Worm (Caenorhabditis elegans): ENCODE results near the gene oac-23.

The oac-23 gene

DNA sequence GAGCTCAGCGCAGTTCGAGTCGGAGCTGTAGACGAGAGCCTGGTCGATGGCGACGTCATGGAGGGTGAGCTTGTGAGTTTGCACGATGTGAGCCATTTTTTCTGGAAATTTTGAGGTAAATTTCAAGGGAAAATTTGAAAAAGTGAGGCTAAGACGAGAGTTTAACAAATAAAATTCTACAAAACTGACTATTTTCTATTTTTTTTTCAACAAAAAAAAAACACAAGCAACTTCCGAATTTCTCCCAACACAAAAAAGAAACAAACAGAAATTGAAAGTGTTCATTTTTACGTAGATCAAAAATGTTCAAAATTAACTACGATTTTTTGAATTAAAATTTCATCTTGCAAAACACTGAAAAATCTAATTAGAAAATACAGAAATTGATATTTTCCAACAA, 7.5 kb upstream of the oac-23 start, which contains the start of gene F37C4.5:
Gene F37C4.5, minus strand, starts transcription at position 101 of the 400 bp plus-strand sequence.
- no peak for TF ChIP-seq nhr-237 (tag; optimal IDR thresholded peaks at IDR 0.05)
- TF ChIP-seq nhr-11 (tag; optimal IDR thresholded peaks at IDR 0.05) = no peak
- TF ChIP-seq ceh-82 (tag; optimal IDR thresholded peaks at IDR 0.05) = no peak
- TF ChIP-seq snpc-4 (tag; optimal IDR thresholded peaks at IDR 0.05) = no peak
- TF ChIP-seq aly-2 (tag; optimal IDR thresholded peaks at IDR 0.05) = no peak
- TF ChIP-seq tbx-2 (tag; optimal IDR thresholded peaks at IDR 0.05) = no peak
- TF ChIP-seq nhr-12 (tag; optimal IDR thresholded peaks at IDR 0.05) = no peak

DNA sequence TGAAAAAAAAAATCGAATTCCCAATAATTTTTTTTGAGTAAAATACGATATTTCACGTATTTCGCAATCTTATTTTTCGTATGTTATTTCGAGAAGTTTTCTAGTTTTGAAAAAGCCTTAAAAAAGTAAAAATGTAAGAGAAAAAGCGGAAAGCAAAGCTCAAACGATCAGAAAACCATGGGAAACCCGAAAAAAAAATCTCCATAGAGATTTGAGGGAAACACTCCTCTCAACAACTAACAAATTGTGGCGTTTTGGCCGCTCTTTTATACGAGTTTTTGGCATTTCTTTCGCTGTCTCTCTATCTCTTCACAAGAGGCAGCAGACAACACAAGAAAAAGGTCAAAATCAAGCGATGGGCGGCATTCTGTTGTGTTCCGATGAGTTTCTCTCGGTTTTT, 6.8 kb upstream of the oac-23 start:
- TF ChIP-seq nfya-1 (tag; optimal IDR thresholded peaks at IDR 0.05; ENCODE audit: insufficient read depth) (peak; percentile 58), nhr-76 (tag; optimal IDR thresholded peaks at IDR 0.05) (no peak), ama-1 (optimal IDR thresholded peaks at IDR 0.05) (peak; percentile 89), hmg-11 (tag; optimal IDR thresholded peaks at IDR 0.05) (peak; percentile 19), ceh-28 (tag; optimal IDR thresholded peaks at IDR 0.05) (no peak), nhr-23 (tag; optimal IDR thresholded peaks at IDR 0.05) (no peak), jun-1 (tag; optimal IDR thresholded peaks at IDR 0.05) (peak; percentile 14), lin-15B (tag; optimal IDR thresholded peaks at IDR 0.05) (peak; percentile 37), ceh-82 (tag; optimal IDR thresholded peaks at IDR 0.05) (peak; percentile 8), fos-1 (tag; optimal IDR thresholded peaks at IDR 0.05) (peak; percentile 23), skn-1 (tag; optimal IDR thresholded peaks at IDR 0.05) (peak; percentile 1), elt-2 (tag; optimal IDR thresholded peaks at IDR 0.05) (peak; percentile 55), pha-4 (tag; optimal IDR thresholded peaks at IDR 0.05) (peak; percentile 44), fkh-2 (tag; optimal IDR thresholded peaks at IDR 0.05) (no peak), nhr-25 (tag; optimal IDR thresholded peaks at IDR 0.05) (peak; percentile 50)

DNA sequence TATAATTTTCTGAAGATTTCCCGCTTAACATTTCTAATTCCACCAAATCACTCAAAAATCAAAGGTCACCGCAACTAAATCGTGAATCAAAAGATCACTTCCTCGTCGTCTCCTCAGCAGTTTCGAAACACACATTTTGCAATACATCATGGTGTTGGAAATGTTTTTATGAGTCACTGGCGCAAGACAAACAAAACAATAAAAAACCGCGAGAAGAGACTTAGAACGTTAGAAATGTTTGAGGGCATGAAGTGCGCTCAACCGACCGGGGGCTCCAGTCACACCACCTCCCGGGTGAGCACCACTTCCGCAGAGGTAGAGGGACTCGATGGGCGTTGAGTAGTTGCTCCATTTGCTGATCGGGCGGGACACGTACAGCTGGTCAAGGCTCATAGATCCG, 6.0 kb upstream of the oac-23 start:
- TF ChIP-seq lsy-12 (tag; optimal IDR thresholded peaks at IDR 0.05) = no peak
- peak; percentile 80 for TF ChIP-seq pha-4 (tag; optimal IDR thresholded peaks at IDR 0.05)
- peak; percentile 31 for TF ChIP-seq nhr-23 (tag; optimal IDR thresholded peaks at IDR 0.05)
- TF ChIP-seq nhr-43 (tag; optimal IDR thresholded peaks at IDR 0.05; ENCODE audit: poor library complexity, severe bottlenecking) = no peak
- TF ChIP-seq ztf-11 (tag; optimal IDR thresholded peaks at IDR 0.05) = no peak
- TF ChIP-seq lin-39 (tag; optimal IDR thresholded peaks at IDR 0.05) = peak; percentile 66
- peak; percentile 66 for TF ChIP-seq fos-1 (tag; optimal IDR thresholded peaks at IDR 0.05)
- no peak for TF ChIP-seq unc-62 (GFP tag; optimal IDR thresholded peaks at IDR 0.05)
- TF ChIP-seq nhr-28 (tag; optimal IDR thresholded peaks at IDR 0.05) = no peak
- no peak for TF ChIP-seq mml-1 (tag; optimal IDR thresholded peaks at IDR 0.05)
- TF ChIP-seq ceh-28 (tag; optimal IDR thresholded peaks at IDR 0.05) = no peak
- TF ChIP-seq nhr-67 (tag; optimal IDR thresholded peaks at IDR 0.05) = no peak
- no peak for TF ChIP-seq elt-1 (tag; optimal IDR thresholded peaks at IDR 0.05)
- no peak for TF ChIP-seq ZK546.5 (tag; optimal IDR thresholded peaks at IDR 0.05)
- no peak for TF ChIP-seq ceh-82 (tag; optimal IDR thresholded peaks at IDR 0.05)
- TF ChIP-seq unc-39 (tag; optimal IDR thresholded peaks at IDR 0.05) = no peak
- TF ChIP-seq egl-27 (tag; optimal IDR thresholded peaks at IDR 0.05) = peak; percentile 63
- TF ChIP-seq aly-2 (tag; optimal IDR thresholded peaks at IDR 0.05) = no peak
- TF ChIP-seq snpc-4 (tag; optimal IDR thresholded peaks at IDR 0.05) = peak; percentile 22
- TF ChIP-seq ceh-16 (tag; optimal IDR thresholded peaks at IDR 0.05) = no peak
- peak; percentile 30 for TF ChIP-seq lin-15B (tag; optimal IDR thresholded peaks at IDR 0.05)
- no peak for TF ChIP-seq mdl-1 (tag; optimal IDR thresholded peaks at IDR 0.05)
- no peak for TF ChIP-seq fkh-10 (GFP tag; optimal IDR thresholded peaks at IDR 0.05)
- TF ChIP-seq elt-2 (tag; optimal IDR thresholded peaks at IDR 0.05) = peak; percentile 19
- no peak for TF ChIP-seq tbx-2 (tag; optimal IDR thresholded peaks at IDR 0.05)
- no peak for TF ChIP-seq nhr-11 (tag; optimal IDR thresholded peaks at IDR 0.05)
- no peak for TF ChIP-seq nhr-76 (tag; optimal IDR thresholded peaks at IDR 0.05)
- TF ChIP-seq pqm-1 (tag; optimal IDR thresholded peaks at IDR 0.05) = peak; percentile 31
- TF ChIP-seq ceh-9 (tag; optimal IDR thresholded peaks at IDR 0.05) = no peak
- no peak for TF ChIP-seq skn-1 (tag; optimal IDR thresholded peaks at IDR 0.05)
- TF ChIP-seq nhr-25 (tag; optimal IDR thresholded peaks at IDR 0.05) = no peak
- TF ChIP-seq nfya-1 (tag; optimal IDR thresholded peaks at IDR 0.05; ENCODE audit: insufficient read depth) = peak; percentile 12
- no peak for TF ChIP-seq ztf-4 (tag; optimal IDR thresholded peaks at IDR 0.05)
- peak; percentile 100 for TF ChIP-seq egl-5 (tag; optimal IDR thresholded peaks at IDR 0.05)
- TF ChIP-seq elt-3 (tag; optimal IDR thresholded peaks at IDR 0.05) = no peak
- no peak for TF ChIP-seq ama-1 (optimal IDR thresholded peaks at IDR 0.05)
- TF ChIP-seq daf-12 (tag; optimal IDR thresholded peaks at IDR 0.05) = no peak
- no peak for TF ChIP-seq nhr-12 (tag; optimal IDR thresholded peaks at IDR 0.05)
- no peak for TF ChIP-seq eor-1 (tag; optimal IDR thresholded peaks at IDR 0.05)
- peak; percentile 85 for TF ChIP-seq jun-1 (tag; optimal IDR thresholded peaks at IDR 0.05)
- TF ChIP-seq nhr-237 (tag; optimal IDR thresholded peaks at IDR 0.05) = no peak
- no peak for TF ChIP-seq fkh-2 (tag; optimal IDR thresholded peaks at IDR 0.05)
- TF ChIP-seq hmg-11 (tag; optimal IDR thresholded peaks at IDR 0.05) = no peak
- TF ChIP-seq nhr-77 (tag; optimal IDR thresholded peaks at IDR 0.05) = no peak
- TF ChIP-seq zag-1 (tag; optimal IDR thresholded peaks at IDR 0.05) = no peak
- TF ChIP-seq R02D3.7 (tag; optimal IDR thresholded peaks at IDR 0.05) = no peak
- no peak for TF ChIP-seq sea-2 (GFP tag; optimal IDR thresholded peaks at IDR 0.05)

Measured in whole organism, L3 larva.